Worm (Caenorhabditis elegans) whole organism, L3 larva: ENCODE measurements around the gene eif-1.

Experiments used
- aly-2 ChIP-seq: fragments of 150-350 bp; optimal IDR thresholded peaks from 2 replicates; lab custom pipeline; 2014; ENCODE audit warnings: missing biosample characterization, missing genetic modification characterization
- ama-1 ChIP-seq: fragments of 150-350 bp; optimal IDR thresholded peaks from 2 replicates; lab custom pipeline; 2018
- ceh-16 ChIP-seq: sonication (generic microtip); optimal IDR thresholded peaks from 2 replicates; lab custom pipeline; 2017; ENCODE audit warnings: missing biosample characterization, missing genetic modification characterization
- ceh-28 ChIP-seq: fragments of 150-350 bp; optimal IDR thresholded peaks from 2 replicates; lab custom pipeline; 2014; ENCODE audit warnings: missing biosample characterization, missing genetic modification reagents, missing genetic modification characterization
- ceh-82 ChIP-seq: fragments of 150-350 bp; optimal IDR thresholded peaks from 2 replicates; lab custom pipeline; 2014; ENCODE audit warnings: missing biosample characterization, missing genetic modification characterization
- ceh-9 ChIP-seq: sonication (generic microtip); optimal IDR thresholded peaks from 2 replicates; lab custom pipeline; 2018; ENCODE audit warnings: missing biosample characterization, missing genetic modification characterization
- daf-12 ChIP-seq: fragments of 150-350 bp; optimal IDR thresholded peaks from 2 replicates; lab custom pipeline; 2014; ENCODE audit warnings: missing biosample characterization, missing genetic modification reagents, missing genetic modification characterization
- elt-1 ChIP-seq: fragments of 150-350 bp; optimal IDR thresholded peaks from 2 replicates; lab custom pipeline; 2014; ENCODE audit warnings: missing biosample characterization, missing genetic modification characterization
- elt-2 ChIP-seq: sonication (generic microtip); optimal IDR thresholded peaks from 2 replicates; lab custom pipeline; 2016; ENCODE audit warnings: missing genetic modification reagents, mild to moderate bottlenecking, missing genetic modification characterization, missing compliant biosample characterization
- elt-3 ChIP-seq, 3 experiments: fragments of 150-350 bp in 1 of 3; sonication (generic microtip) in 2 of 3; optimal IDR thresholded peaks; 2 replicates in 2 of 3; 4 replicates in 1 of 3; lab custom pipeline; 2014 to 2017; ENCODE audit warnings: missing biosample characterization in 3 of 3, missing genetic modification characterization in 3 of 3
- eor-1 ChIP-seq, 2 experiments: fragments of 150-350 bp; optimal IDR thresholded peaks; 2 replicates each; lab custom pipeline; 2014 to 2018; ENCODE audit warnings: missing biosample characterization in 2 of 2, missing genetic modification characterization in 2 of 2
- fkh-10 ChIP-seq: sonication (generic microtip); optimal IDR thresholded peaks from 2 replicates; lab custom pipeline; 2017; ENCODE audit warnings: missing biosample characterization, missing genetic modification reagents, missing genetic modification characterization
- fkh-2 ChIP-seq: fragments of 150-350 bp; optimal IDR thresholded peaks from 2 replicates; lab custom pipeline; 2014; ENCODE audit warnings: missing biosample characterization, missing genetic modification reagents, missing genetic modification characterization
- lin-15B ChIP-seq: fragments of 150-350 bp; optimal IDR thresholded peaks from 2 replicates; lab custom pipeline; 2014; ENCODE audit warnings: missing biosample characterization, missing genetic modification characterization
- lin-39 ChIP-seq: fragments of 150-350 bp; optimal IDR thresholded peaks from 2 replicates; lab custom pipeline; 2018; ENCODE audit warnings: missing biosample characterization, missing genetic modification reagents, missing genetic modification characterization
- mdl-1 ChIP-seq: fragments of 150-350 bp; optimal IDR thresholded peaks from 2 replicates; lab custom pipeline; 2014; ENCODE audit warnings: missing biosample characterization, missing genetic modification characterization
- nfya-1 ChIP-seq: sonication (generic microtip); optimal IDR thresholded peaks from 2 replicates; lab custom pipeline; 2017; ENCODE audit warnings: missing genetic modification characterization, mild to moderate bottlenecking, missing compliant biosample characterization, antibody characterized with exemption, moderate library complexity; ENCODE audit not compliant: insufficient read depth
- nhr-12 ChIP-seq: fragments of 150-350 bp; optimal IDR thresholded peaks from 2 replicates; lab custom pipeline; 2014; ENCODE audit warnings: missing biosample characterization, missing genetic modification characterization
- nhr-23 ChIP-seq: fragments of 150-350 bp; optimal IDR thresholded peaks from 2 replicates; lab custom pipeline; 2014; ENCODE audit warnings: missing biosample characterization, missing genetic modification reagents, missing genetic modification characterization
- nhr-237 ChIP-seq: fragments of 150-350 bp; optimal IDR thresholded peaks from 2 replicates; lab custom pipeline; 2014; ENCODE audit warnings: missing biosample characterization, missing genetic modification characterization
- nhr-25 ChIP-seq: sonication (generic microtip); optimal IDR thresholded peaks from 2 replicates; lab custom pipeline; 2017; ENCODE audit warnings: missing biosample characterization, missing genetic modification characterization
- nhr-28 ChIP-seq: fragments of 150-350 bp; optimal IDR thresholded peaks from 2 replicates; lab custom pipeline; 2014; ENCODE audit warnings: missing biosample characterization, missing genetic modification characterization
- nhr-43 ChIP-seq: sonication (generic microtip); optimal IDR thresholded peaks from 2 replicates; lab custom pipeline; 2016; ENCODE audit warnings: mild to moderate bottlenecking, missing genetic modification characterization, missing compliant biosample characterization; ENCODE audit not compliant: poor library complexity, severe bottlenecking
- nhr-76 ChIP-seq: fragments of 150-350 bp; sonication (generic microtip); optimal IDR thresholded peaks from 5 replicates; lab custom pipeline; 2014; ENCODE audit warnings: missing biosample characterization, missing genetic modification characterization
- nhr-77 ChIP-seq: fragments of 150-350 bp; optimal IDR thresholded peaks from 2 replicates; lab custom pipeline; 2014; ENCODE audit warnings: missing biosample characterization, missing genetic modification characterization
- pha-4 ChIP-seq: fragments of 150-350 bp; optimal IDR thresholded peaks from 2 replicates; lab custom pipeline; 2014; ENCODE audit warnings: missing biosample characterization, missing genetic modification reagents, missing genetic modification characterization
- pqm-1 ChIP-seq: fragments of 150-350 bp; optimal IDR thresholded peaks from 2 replicates; lab custom pipeline; 2017; ENCODE audit warnings: missing biosample characterization, missing genetic modification characterization, inconsistent platforms
- sea-2 ChIP-seq: fragments of 150-350 bp; sonication (generic microtip); optimal IDR thresholded peaks from 4 replicates; lab custom pipeline; 2014; ENCODE audit warnings: missing biosample characterization, missing genetic modification reagents, missing genetic modification characterization
- unc-39 ChIP-seq: sonication (generic microtip); optimal IDR thresholded peaks from 4 replicates; lab custom pipeline; 2017; ENCODE audit warnings: missing biosample characterization, missing genetic modification characterization
- unc-62 ChIP-seq: fragments of 150-350 bp; sonication (generic microtip); optimal IDR thresholded peaks from 4 replicates; lab custom pipeline; 2014; ENCODE audit warnings: missing biosample characterization, missing genetic modification reagents, missing genetic modification characterization
- zag-1 ChIP-seq: fragments of 150-350 bp; optimal IDR thresholded peaks from 2 replicates; lab custom pipeline; 2014; ENCODE audit warnings: missing biosample characterization, missing genetic modification characterization
- ztf-11 ChIP-seq: fragments of 150-350 bp; optimal IDR thresholded peaks from 2 replicates; lab custom pipeline; 2014; ENCODE audit warnings: missing biosample characterization, missing genetic modification characterization

The eif-1 gene

DNA sequence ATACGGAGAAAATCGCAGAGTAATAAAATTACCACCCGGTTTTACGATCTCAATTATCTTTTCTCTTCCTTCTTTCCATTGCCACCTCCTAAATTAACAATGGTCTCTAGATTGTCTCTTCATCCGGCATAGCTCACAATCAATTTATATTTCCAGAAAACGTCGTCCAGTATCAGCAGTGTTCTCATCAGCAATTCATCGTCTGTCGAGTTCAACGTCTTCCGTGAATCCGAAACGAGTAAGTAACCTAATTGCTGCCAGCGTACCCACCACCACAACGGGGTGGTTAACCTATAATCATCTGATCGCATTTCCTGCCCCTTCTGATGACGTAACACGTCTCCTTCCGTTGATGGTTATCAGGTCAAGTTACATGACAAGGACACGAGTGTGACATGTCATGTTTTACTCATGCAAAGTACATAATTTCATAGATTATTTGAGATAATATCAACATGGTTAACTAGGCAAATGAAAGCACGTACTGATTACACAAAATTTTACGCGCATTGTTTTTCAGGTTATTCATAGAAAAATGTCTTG, 7.3 kb downstream of the eif-1 start:
- no peak for TF ChIP-seq nhr-237 (tag; lab: Kevin White, UChicago)
- TF ChIP-seq nhr-43 = no peak
- no peak for TF ChIP-seq ceh-28 (tag; lab: Kevin White, UChicago)
- TF ChIP-seq ceh-16 (tag; lab: Kevin White, UChicago) = no peak
- no peak for TF ChIP-seq zag-1 (tag; lab: Kevin White, UChicago)
- TF ChIP-seq elt-3 (tag; optimal IDR thresholded peaks at IDR 0.05; lab: Kevin White, UChicago) = no peak
- TF ChIP-seq elt-1 (tag; lab: Kevin White, UChicago) = peak; percentile 65
- TF ChIP-seq nhr-25 = no peak
- TF ChIP-seq lin-15B (tag; lab: Kevin White, UChicago) = no peak
- peak; percentile 74 for TF ChIP-seq nhr-23 (tag; lab: Kevin White, UChicago)
- TF ChIP-seq nhr-12 (tag; lab: Kevin White, UChicago) = no peak

ce11 chrII:4984151-4984550, 9.2 kb downstream of the eif-1 start:
- TF ChIP-seq unc-39 (tag; lab: Kevin White, UChicago) = no peak
- no peak for TF ChIP-seq ama-1 (lab: Kevin White, UChicago)
- TF ChIP-seq lin-15B (tag; lab: Kevin White, UChicago) = no peak
- no peak for TF ChIP-seq daf-12 (tag; lab: Kevin White, UChicago)
- no peak for TF ChIP-seq nhr-76 (tag; lab: Kevin White, UChicago)
- TF ChIP-seq nhr-77 (tag; lab: Kevin White, UChicago) = no peak
- TF ChIP-seq fkh-10 = no peak
- no peak for TF ChIP-seq nfya-1
- TF ChIP-seq nhr-12 (tag; lab: Kevin White, UChicago) = no peak
- no peak for TF ChIP-seq lin-39 (tag; lab: Kevin White, UChicago)
- no peak for TF ChIP-seq aly-2 (tag; lab: Kevin White, UChicago)
- TF ChIP-seq nhr-23 (tag; lab: Kevin White, UChicago) = no peak
- no peak for TF ChIP-seq fkh-2 (tag; lab: Kevin White, UChicago)
- no peak for TF ChIP-seq nhr-28
- no peak for TF ChIP-seq pqm-1
- no peak for TF ChIP-seq ztf-11 (tag; lab: Kevin White, UChicago)
- TF ChIP-seq eor-1 (tag; optimal IDR thresholded peaks at IDR 0.05; lab: Kevin White, UChicago) = no peak
- no peak for TF ChIP-seq pha-4 (tag; lab: Kevin White, UChicago)
- no peak for TF ChIP-seq elt-1 (tag; lab: Kevin White, UChicago)
- no peak for TF ChIP-seq ceh-82 (tag; lab: Kevin White, UChicago)

DNA sequence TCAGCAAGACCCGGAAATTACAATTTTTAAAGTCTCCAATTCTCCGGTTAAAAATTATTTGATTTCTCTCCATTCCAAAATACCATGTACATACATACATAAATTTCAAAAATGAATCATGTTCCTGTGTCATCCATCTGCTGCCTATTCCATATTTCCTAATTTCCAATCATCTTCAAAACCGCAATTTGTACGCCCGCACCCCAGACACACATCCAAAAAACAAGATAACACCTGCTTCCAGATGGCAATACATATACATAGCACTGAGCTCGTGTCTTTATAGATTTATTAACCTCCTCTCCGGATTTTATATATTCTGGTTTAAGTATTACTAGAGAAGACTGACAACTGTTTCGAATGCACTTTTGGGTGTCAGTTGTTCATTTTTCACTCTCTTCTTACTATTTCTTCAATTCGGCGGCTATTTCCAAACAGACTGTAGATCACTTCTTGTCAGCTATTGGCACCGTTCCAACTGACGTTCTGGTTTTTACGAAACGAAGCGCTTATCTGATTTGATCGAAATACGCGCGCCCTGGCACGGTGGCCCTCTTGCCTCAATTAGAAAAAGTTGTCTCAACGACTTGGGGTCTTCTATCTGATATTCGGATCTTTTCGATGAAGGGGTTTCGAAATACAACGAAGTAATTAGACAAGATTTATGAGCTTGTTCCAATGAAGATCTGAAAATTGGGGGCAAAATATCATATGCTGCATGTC, 11.5 kb downstream of the eif-1 start:
- TF ChIP-seq ceh-16 (tag; lab: Kevin White, UChicago) = no peak
- peak; percentile 83 for TF ChIP-seq elt-1 (tag; lab: Kevin White, UChicago)
- TF ChIP-seq mdl-1 (tag; lab: Kevin White, UChicago) = no peak
- TF ChIP-seq nhr-25 = peak; percentile 22

ce11 chrII:4975311-4975710, 18.1 kb downstream of the eif-1 start:
- no peak for TF ChIP-seq aly-2 (tag; lab: Kevin White, UChicago)
- no peak for TF ChIP-seq pha-4 (tag; lab: Kevin White, UChicago)
- no peak for TF ChIP-seq eor-1 (tag; optimal IDR thresholded peaks at IDR 0.05; lab: Kevin White, UChicago)
- no peak for TF ChIP-seq ceh-28 (tag; lab: Kevin White, UChicago)
- no peak for TF ChIP-seq ceh-9 (tag; lab: Kevin White, UChicago)
- TF ChIP-seq unc-62 (GFP tag; lab: Kevin White, UChicago) = no peak
- TF ChIP-seq elt-1 (tag; lab: Kevin White, UChicago) = no peak
- no peak for TF ChIP-seq sea-2 (GFP tag; lab: Kevin White, UChicago)
- no peak for TF ChIP-seq nhr-23 (tag; lab: Kevin White, UChicago)
- TF ChIP-seq nhr-237 (tag; lab: Kevin White, UChicago) = no peak
- TF ChIP-seq ama-1 (lab: Kevin White, UChicago) = no peak
- TF ChIP-seq elt-2 (tag; lab: Kevin White, UChicago) = no peak
- no peak for TF ChIP-seq zag-1 (tag; lab: Kevin White, UChicago)
- TF ChIP-seq nhr-76 (tag; lab: Kevin White, UChicago) = no peak
- TF ChIP-seq, all 47 proteins: peak for 0
